Worm (Caenorhabditis elegans) whole organism, mixed stage, embryonic: ENCODE results near the gene C18H7.4.

Experiments
- M03D4.4 ChIP-seq: sonication (generic microtip); optimal IDR thresholded peaks from 2 replicates; lab custom pipeline; 2017; ENCODE audit warnings: mild to moderate bottlenecking, missing genetic modification characterization, missing compliant biosample characterization
- bed-3 ChIP-seq: fragments of 200-800 bp; sonication (Bioruptor generic); optimal IDR thresholded peaks from 3 replicates; lab custom pipeline; 2018; ENCODE audit warnings: mild to moderate bottlenecking, missing genetic modification characterization, moderate library complexity, missing compliant biosample characterization
- blmp-1 ChIP-seq: fragments of 150-350 bp; optimal IDR thresholded peaks from 2 replicates; lab custom pipeline; 2014; ENCODE audit warnings: missing biosample characterization, missing genetic modification characterization
- ceh-39 ChIP-seq: fragments of 150-350 bp; optimal IDR thresholded peaks from 2 replicates; lab custom pipeline; 2014; ENCODE audit warnings: missing biosample characterization, missing genetic modification characterization
- ceh-43 ChIP-seq: fragments of 200-800 bp; sonication (Bioruptor generic); optimal IDR thresholded peaks from 2 replicates; lab custom pipeline; 2018; ENCODE audit warnings: mild to moderate bottlenecking, missing genetic modification characterization, moderate library complexity, missing compliant biosample characterization
- ceh-83 ChIP-seq: fragments of 200-800 bp; sonication (Bioruptor generic); optimal IDR thresholded peaks from 2 replicates; lab custom pipeline; 2018; ENCODE audit warnings: mild to moderate bottlenecking, missing genetic modification characterization, missing compliant biosample characterization
- ces-1 ChIP-seq: fragments of 150-350 bp; optimal IDR thresholded peaks from 2 replicates; lab custom pipeline; 2014; ENCODE audit warnings: missing biosample characterization, missing genetic modification reagents, missing genetic modification characterization
- cnd-1 ChIP-seq: fragments of 200-800 bp; sonication (Bioruptor generic); optimal IDR thresholded peaks from 2 replicates; lab custom pipeline; 2018; ENCODE audit warnings: mild to moderate bottlenecking, missing genetic modification characterization, missing compliant biosample characterization
- drap-1 ChIP-seq: fragments of 200-800 bp; sonication (Bioruptor generic); optimal IDR thresholded peaks from 3 replicates; lab custom pipeline; 2018; ENCODE audit warnings: mild to moderate bottlenecking, missing genetic modification characterization, missing compliant biosample characterization
- elt-1 ChIP-seq: sonication (generic microtip); optimal IDR thresholded peaks from 2 replicates; lab custom pipeline; 2017; ENCODE audit warnings: missing genetic modification characterization, mild to moderate bottlenecking, missing compliant biosample characterization, antibody characterized with exemption, moderate library complexity, borderline replicate concordance; ENCODE audit not compliant: insufficient read depth
- elt-3 ChIP-seq: fragments of 150-350 bp; optimal IDR thresholded peaks from 2 replicates; lab custom pipeline; 2014; ENCODE audit warnings: missing biosample characterization, missing genetic modification characterization
- flh-1 ChIP-seq: fragments of 200-800 bp; sonication (Bioruptor generic); optimal IDR thresholded peaks from 2 replicates; lab custom pipeline; 2018; ENCODE audit warnings: mild to moderate bottlenecking, missing genetic modification characterization, moderate library complexity, missing compliant biosample characterization
- ham-2 ChIP-seq: fragments of 200-800 bp; sonication (Bioruptor generic); optimal IDR thresholded peaks from 2 replicates; lab custom pipeline; 2018; ENCODE audit warnings: mild to moderate bottlenecking, missing genetic modification characterization, missing compliant biosample characterization
- hlh-1 ChIP-seq: fragments of 150-350 bp; optimal IDR thresholded peaks from 2 replicates; lab custom pipeline; 2014; ENCODE audit warnings: missing biosample characterization, missing genetic modification reagents, missing genetic modification characterization
- lin-13 ChIP-seq: fragments of 150-350 bp; optimal IDR thresholded peaks from 2 replicates; lab custom pipeline; 2014; ENCODE audit warnings: missing biosample characterization, missing genetic modification characterization
- lin-32 ChIP-seq: fragments of 200-800 bp; sonication (Bioruptor generic); optimal IDR thresholded peaks from 2 replicates; lab custom pipeline; 2018; ENCODE audit warnings: mild to moderate bottlenecking, missing genetic modification characterization, missing compliant biosample characterization
- lsy-2 ChIP-seq: fragments of 150-350 bp; optimal IDR thresholded peaks from 2 replicates; lab custom pipeline; 2014; ENCODE audit warnings: missing biosample characterization, missing genetic modification characterization
- mab-5 ChIP-seq: fragments of 150-350 bp; optimal IDR thresholded peaks from 2 replicates; lab custom pipeline; 2014; ENCODE audit warnings: missing biosample characterization, missing genetic modification characterization
- mep-1 ChIP-seq: fragments of 150-350 bp; optimal IDR thresholded peaks from 2 replicates; lab custom pipeline; 2017; ENCODE audit warnings: missing biosample characterization, missing genetic modification reagents, missing genetic modification characterization, inconsistent platforms
- mls-2 ChIP-seq: sonication (generic microtip); optimal IDR thresholded peaks from 2 replicates; lab custom pipeline; 2016; ENCODE audit warnings: mild to moderate bottlenecking, missing genetic modification characterization, moderate library complexity, missing compliant biosample characterization
- nhr-12 ChIP-seq: fragments of 150-350 bp; optimal IDR thresholded peaks from 2 replicates; lab custom pipeline; 2014; ENCODE audit warnings: missing biosample characterization, missing genetic modification characterization
- nhr-2 ChIP-seq: fragments of 150-350 bp; optimal IDR thresholded peaks from 2 replicates; lab custom pipeline; 2014; ENCODE audit warnings: missing biosample characterization, missing genetic modification characterization
- nhr-237 ChIP-seq: fragments of 150-350 bp; optimal IDR thresholded peaks from 2 replicates; lab custom pipeline; 2014; ENCODE audit warnings: missing biosample characterization, missing genetic modification characterization
- nhr-28 ChIP-seq: fragments of 150-350 bp; optimal IDR thresholded peaks from 2 replicates; lab custom pipeline; 2014; ENCODE audit warnings: missing biosample characterization, missing genetic modification characterization
- nhr-76 ChIP-seq: sonication (generic microtip); optimal IDR thresholded peaks from 2 replicates; lab custom pipeline; 2017; ENCODE audit warnings: missing biosample characterization, missing genetic modification characterization
- pha-4 ChIP-seq: fragments of 150-350 bp; optimal IDR thresholded peaks from 2 replicates; lab custom pipeline; 2018; ENCODE audit warnings: missing biosample characterization, missing genetic modification reagents, missing genetic modification characterization
- sem-2 ChIP-seq: fragments of 200-800 bp; sonication (Bioruptor generic); optimal IDR thresholded peaks from 2 replicates; lab custom pipeline; 2018; ENCODE audit warnings: mild to moderate bottlenecking, missing genetic modification characterization, missing compliant biosample characterization
- snpc-4 ChIP-seq: fragments of 150-350 bp; optimal IDR thresholded peaks from 2 replicates; lab custom pipeline; 2014; ENCODE audit warnings: missing biosample characterization, missing genetic modification characterization
- sptf-1 ChIP-seq: sonication (generic microtip); optimal IDR thresholded peaks from 2 replicates; lab custom pipeline; 2017; ENCODE audit warnings: mild to moderate bottlenecking, missing genetic modification characterization, moderate library complexity, missing compliant biosample characterization
- tbx-8 ChIP-seq: fragments of 200-800 bp; sonication (Bioruptor generic); optimal IDR thresholded peaks from 2 replicates; lab custom pipeline; 2018; ENCODE audit warnings: mild to moderate bottlenecking, missing genetic modification characterization, moderate library complexity, missing compliant biosample characterization
- unc-120 ChIP-seq: sonication (generic microtip); optimal IDR thresholded peaks from 2 replicates; lab custom pipeline; 2017; ENCODE audit warnings: missing genetic modification characterization, missing compliant biosample characterization; ENCODE audit not compliant: poor library complexity, severe bottlenecking
- unc-39 ChIP-seq: fragments of 150-350 bp; optimal IDR thresholded peaks from 2 replicates; lab custom pipeline; 2014; ENCODE audit warnings: missing biosample characterization, missing genetic modification characterization
- unc-62 ChIP-seq: fragments of 150-350 bp; optimal IDR thresholded peaks from 2 replicates; lab custom pipeline; 2014; ENCODE audit warnings: missing biosample characterization, missing genetic modification reagents, missing genetic modification characterization
- zip-8 ChIP-seq: fragments of 150-350 bp; optimal IDR thresholded peaks from 2 replicates; lab custom pipeline; 2014; ENCODE audit warnings: missing biosample characterization, missing genetic modification characterization
- ztf-11 ChIP-seq: fragments of 150-350 bp; optimal IDR thresholded peaks from 2 replicates; lab custom pipeline; 2014; ENCODE audit warnings: missing biosample characterization, missing genetic modification characterization

The C18H7.4 gene

ce11 chrIV:606055-606454, 12.9 kb downstream of the C18H7.4 start, which contains the start of gene inx-18:
Gene inx-18, plus strand, starts transcription at chrIV:606355.
- TF ChIP-seq lin-13 (tag; lab: Kevin White, UChicago) (no peak), mls-2 (tag; lab: Kevin White, UChicago) (no peak), hlh-1 (peak; percentile 67)

- TF ChIP-seq snpc-4 = no peak
- TF ChIP-seq mep-1 (tag; lab: Kevin White, UChicago) = no peak
- TF ChIP-seq M03D4.4 = no peak
- peak; percentile 60 for TF ChIP-seq unc-62 (GFP tag; lab: Kevin White, UChicago)
- no peak for TF ChIP-seq ceh-43 (GFP tag; lab: Kevin White, UChicago)
- no peak for TF ChIP-seq lin-13 (tag; lab: Kevin White, UChicago)
- TF ChIP-seq mab-5 (tag; lab: Kevin White, UChicago) = no peak
- no peak for TF ChIP-seq unc-39
- no peak for TF ChIP-seq nhr-28
- TF ChIP-seq hlh-1 = peak; percentile 89
- no peak for TF ChIP-seq ztf-11 (tag; lab: Kevin White, UChicago)
- no peak for TF ChIP-seq nhr-12
- TF ChIP-seq lin-32 (GFP tag; lab: Kevin White, UChicago) = no peak
- no peak for TF ChIP-seq ces-1 (GFP tag; lab: Kevin White, UChicago)
- TF ChIP-seq sptf-1 (tag; lab: Kevin White, UChicago) = no peak
- peak; percentile 63 for TF ChIP-seq unc-120
- no peak for TF ChIP-seq blmp-1 (tag; lab: Kevin White, UChicago)
- TF ChIP-seq ceh-83 (GFP tag; lab: Kevin White, UChicago) = no peak
- TF ChIP-seq mls-2 (tag; lab: Kevin White, UChicago) = no peak
- TF ChIP-seq elt-3 (tag; lab: Kevin White, UChicago) = no peak
Measured at ce11 chrIV:607628-608027, 14.5 kb downstream of the C18H7.4 start.

ce11 chrIV:613155-613554, 20.0 kb downstream of the C18H7.4 start:
- no peak for TF ChIP-seq sptf-1 (tag; lab: Kevin White, UChicago)
- no peak for TF ChIP-seq pha-4
- TF ChIP-seq ces-1 (GFP tag; lab: Kevin White, UChicago) = no peak
- TF ChIP-seq tbx-8 = no peak
- no peak for TF ChIP-seq nhr-2 (tag; lab: Kevin White, UChicago)
- TF ChIP-seq sem-2 = no peak
- TF ChIP-seq M03D4.4 = no peak
- TF ChIP-seq nhr-237 (tag; lab: Kevin White, UChicago) = no peak
- no peak for TF ChIP-seq unc-62 (GFP tag; lab: Kevin White, UChicago)
- TF ChIP-seq hlh-1 = no peak

- TF ChIP-seq unc-62 (GFP tag; lab: Kevin White, UChicago) (no peak), nhr-2 (tag; lab: Kevin White, UChicago) (no peak), unc-120 (no peak), nhr-76 (tag; lab: Kevin White, UChicago) (no peak), nhr-12 (no peak), ham-2 (no peak), mep-1 (tag; lab: Kevin White, UChicago) (no peak), pha-4 (no peak), bed-3 (GFP tag; lab: Kevin White, UChicago) (no peak), sptf-1 (tag; lab: Kevin White, UChicago) (no peak), ceh-83 (GFP tag; lab: Kevin White, UChicago) (no peak), unc-39 (no peak)
- TF ChIP-seq, all 35 proteins: peak for 0
Measured at ce11 chrIV:615244-615643, 22.1 kb downstream of the C18H7.4 start, which contains the start of gene C18H7.1. Gene C18H7.1, plus strand, starts transcription at chrIV:615544.

- TF ChIP-seq pha-4 = no peak
- TF ChIP-seq ceh-43 (GFP tag; lab: Kevin White, UChicago) = no peak
- TF ChIP-seq drap-1 (GFP tag; lab: Kevin White, UChicago) = no peak
- no peak for TF ChIP-seq nhr-76 (tag; lab: Kevin White, UChicago)
- TF ChIP-seq lsy-2 (tag; lab: Kevin White, UChicago) = no peak
- no peak for TF ChIP-seq hlh-1
- no peak for TF ChIP-seq lin-13 (tag; lab: Kevin White, UChicago)
- TF ChIP-seq, all 35 proteins: peak for 0
Measured at ce11 chrIV:619766-620165, 26.6 kb downstream of the C18H7.4 start.

- TF ChIP-seq nhr-28 (peak; percentile 20), ces-1 (GFP tag; lab: Kevin White, UChicago) (peak; percentile 28), nhr-76 (tag; lab: Kevin White, UChicago) (no peak), lsy-2 (tag; lab: Kevin White, UChicago) (peak; percentile 2), hlh-1 (no peak), nhr-237 (tag; lab: Kevin White, UChicago) (peak; percentile 8), ham-2 (peak; percentile 68), tbx-8 (peak; percentile 72), lin-32 (GFP tag; lab: Kevin White, UChicago) (peak; percentile 81), blmp-1 (tag; lab: Kevin White, UChicago) (no peak), mab-5 (tag; lab: Kevin White, UChicago) (no peak), lin-13 (tag; lab: Kevin White, UChicago) (no peak), ztf-11 (tag; lab: Kevin White, UChicago) (peak; percentile 21), elt-1 (tag; lab: Kevin White, UChicago) (no peak), nhr-12 (no peak), pha-4 (peak; percentile 26), unc-120 (peak; percentile 76), mls-2 (tag; lab: Kevin White, UChicago) (peak; percentile 78), unc-62 (GFP tag; lab: Kevin White, UChicago) (peak; percentile 5), unc-39 (no peak), mep-1 (tag; lab: Kevin White, UChicago) (peak; percentile 29), nhr-2 (tag; lab: Kevin White, UChicago) (no peak), ceh-39 (tag; lab: Kevin White, UChicago) (no peak), snpc-4 (no peak), cnd-1 (tag; lab: Kevin White, UChicago) (peak; percentile 76), flh-1 (peak; percentile 70), bed-3 (GFP tag; lab: Kevin White, UChicago) (peak; percentile 69), zip-8 (tag; lab: Kevin White, UChicago) (no peak)
Measured at ce11 chrIV:620324-620723, 27.2 kb downstream of the C18H7.4 start.
